Fruit fly (Drosophila melanogaster) whole organism, wandering third instar larva: ENCODE measurements around the gene Obp83a.

Source experiments
- Abd-B ChIP-seq: fragments of >200 bp; optimal IDR thresholded peaks from 2 replicates; lab custom pipeline; 2017; ENCODE audit warnings: missing biosample characterization, missing genetic modification characterization
- CG32264 ChIP-seq: fragments of 200-800 bp; sonication (Bioruptor generic); optimal IDR thresholded peaks from 2 replicates; lab custom pipeline; 2016; ENCODE audit warnings: missing biosample characterization, missing genetic modification characterization
- CG9705 ChIP-seq: fragments of 200-800 bp; sonication (Bioruptor generic); optimal IDR thresholded peaks from 2 replicates; lab custom pipeline; 2018; ENCODE audit warnings: missing biosample characterization, mild to moderate bottlenecking, missing genetic modification characterization
- CrebA ChIP-seq: fragments of 200-800 bp; sonication (Bioruptor generic); optimal IDR thresholded peaks from 2 replicates; lab custom pipeline; 2016; ENCODE audit warnings: missing biosample characterization, mild to moderate bottlenecking, missing genetic modification characterization, borderline replicate concordance
- Dfd ChIP-seq: fragments of >200 bp; optimal IDR thresholded peaks from 2 replicates; lab custom pipeline; 2017; ENCODE audit warnings: missing biosample characterization, missing genetic modification characterization
- Dif ChIP-seq: fragments of 200-275, 200-300 bp; sonication (Bioruptor generic); optimal IDR thresholded peaks from 2 replicates; lab custom pipeline; 2018; ENCODE audit warnings: missing biosample characterization, missing genetic modification characterization; ENCODE audit not compliant: partially characterized antibody
- HLH106 ChIP-seq: fragments of 200-800 bp; optimal IDR thresholded peaks from 3 replicates; lab custom pipeline; 2019; ENCODE audit warnings: missing biosample characterization, mild to moderate bottlenecking, missing genetic modification characterization, moderate library complexity
- Hnf4 ChIP-seq: fragments of 200-800 bp; sonication (Bioruptor generic); optimal IDR thresholded peaks from 2 replicates; lab custom pipeline; 2016; ENCODE audit warnings: missing biosample characterization, mild to moderate bottlenecking, missing genetic modification characterization
- Jra ChIP-seq: sonication (Bioruptor generic); optimal IDR thresholded peaks from 2 replicates; lab custom pipeline; 2016; ENCODE audit warnings: missing biosample characterization, missing genetic modification characterization
- Mio ChIP-seq: sonication (Bioruptor generic); optimal IDR thresholded peaks from 2 replicates; lab custom pipeline; 2016; ENCODE audit warnings: missing biosample characterization, missing genetic modification characterization
- Myc ChIP-seq: fragments of >200 bp; optimal IDR thresholded peaks from 2 replicates; lab custom pipeline; 2017
- N ChIP-seq: fragments of >200 bp; optimal IDR thresholded peaks from 2 replicates; lab custom pipeline; 2018; ENCODE audit warnings: missing biosample characterization, missing external identifiers, missing genetic modification characterization
- OdsH ChIP-seq: fragments of 200-800 bp; sonication (Bioruptor generic); optimal IDR thresholded peaks from 2 replicates; lab custom pipeline; 2016; ENCODE audit warnings: missing biosample characterization, mild to moderate bottlenecking, missing genetic modification characterization
- Rel ChIP-seq, 2 experiments: fragments of 200-800 bp; sonication (Bioruptor generic) in 1 of 2; optimal IDR thresholded peaks; 2 replicates in 1 of 2; 3 replicates in 1 of 2; lab custom pipeline; 2016 to 2019; ENCODE audit warnings: mild to moderate bottlenecking in 2 of 2, missing biosample characterization in 2 of 2, missing genetic modification characterization in 2 of 2, moderate library complexity in 1 of 2
- Sp1 ChIP-seq: fragments of 200-800 bp; sonication (Bioruptor generic); optimal IDR thresholded peaks from 3 replicates; lab custom pipeline; 2019; ENCODE audit warnings: missing biosample characterization, mild to moderate bottlenecking, missing genetic modification characterization, moderate library complexity
- Vsx2 ChIP-seq: fragments of 200-300, 225-300 bp; sonication (Bioruptor generic); optimal IDR thresholded peaks from 2 replicates; lab custom pipeline; 2018; ENCODE audit warnings: missing biosample characterization, missing genetic modification characterization; ENCODE audit not compliant: partially characterized antibody
- br ChIP-seq: fragments of 200-800 bp; sonication (Bioruptor generic); optimal IDR thresholded peaks from 2 replicates; lab custom pipeline; 2016; ENCODE audit warnings: missing biosample characterization, missing genetic modification characterization
- dl ChIP-seq, 2 experiments: fragments of 175-275, 200-275 bp in 1 of 2; fragments of 200-275 bp in 1 of 2; sonication (Bioruptor generic); optimal IDR thresholded peaks; lab custom pipeline; 2018; ENCODE audit warnings: mild to moderate bottlenecking in 2 of 2, missing biosample characterization in 2 of 2, missing genetic modification characterization in 2 of 2, moderate library complexity in 2 of 2; ENCODE audit not compliant: partially characterized antibody in 2 of 2, insufficient read depth in 1 of 2
- dmrt93B ChIP-seq: fragments of 200-800 bp; sonication (Bioruptor generic); optimal IDR thresholded peaks from 2 replicates; lab custom pipeline; 2018; ENCODE audit warnings: missing biosample characterization, mild to moderate bottlenecking, missing genetic modification characterization
- dsf ChIP-seq: sonication (Bioruptor generic); optimal IDR thresholded peaks from 2 replicates; lab custom pipeline; 2016; ENCODE audit warnings: missing biosample characterization, missing genetic modification characterization, borderline replicate concordance
- ey ChIP-seq: fragments of 200-800 bp; sonication (Bioruptor generic); optimal IDR thresholded peaks from 2 replicates; lab custom pipeline; 2016; ENCODE audit warnings: missing biosample characterization, missing genetic modification characterization
- foxo ChIP-seq, 2 experiments: fragments of 200-800 bp; sonication (Bioruptor generic); optimal IDR thresholded peaks; 2 replicates in 1 of 2; 3 replicates in 1 of 2; lab custom pipeline; 2016 to 2017; ENCODE audit warnings: missing biosample characterization in 2 of 2, missing genetic modification characterization in 2 of 2
- fru ChIP-seq: fragments of 200-800 bp; sonication (Bioruptor generic); optimal IDR thresholded peaks from 3 replicates; lab custom pipeline; 2016; ENCODE audit warnings: missing biosample characterization, mild to moderate bottlenecking, missing genetic modification characterization
- jim ChIP-seq: fragments of 175-275, 200-325 bp; sonication (Bioruptor generic); optimal IDR thresholded peaks from 2 replicates; lab custom pipeline; 2016; ENCODE audit warnings: missing biosample characterization, mild to moderate bottlenecking, missing genetic modification characterization
- pan ChIP-seq: fragments of >200 bp; optimal IDR thresholded peaks from 2 replicates; lab custom pipeline; 2017
- rgr ChIP-seq: fragments of 200-800 bp; sonication (Bioruptor generic); optimal IDR thresholded peaks from 3 replicates; lab custom pipeline; 2016; ENCODE audit warnings: missing biosample characterization, mild to moderate bottlenecking, missing genetic modification characterization
- sage ChIP-seq: fragments of 200-800 bp; sonication (Bioruptor generic); optimal IDR thresholded peaks from 2 replicates; lab custom pipeline; 2016; ENCODE audit warnings: missing biosample characterization, mild to moderate bottlenecking, missing genetic modification characterization
- sv ChIP-seq: fragments of 200-800 bp; sonication (Bioruptor generic); optimal IDR thresholded peaks from 3 replicates; lab custom pipeline; 2016; ENCODE audit warnings: missing biosample characterization, missing genetic modification characterization
- tai ChIP-seq: sonication (Bioruptor generic); optimal IDR thresholded peaks from 2 replicates; lab custom pipeline; 2016; ENCODE audit warnings: missing biosample characterization, missing genetic modification characterization
- woc ChIP-seq: sonication (Bioruptor generic); optimal IDR thresholded peaks from 2 replicates; lab custom pipeline; 2016; ENCODE audit warnings: missing biosample characterization, mild to moderate bottlenecking, missing genetic modification characterization

Obp83a gene

dm6 chr3R:5960887-5961286, 14.2 kb downstream of the Obp83a start, which contains the start of gene CG11373:
CG11373 (minus strand) TSS chr3R:5960987.
- TF ChIP-seq foxo (GFP tag; optimal IDR thresholded peaks at IDR 0.05; lab: Kevin White, UChicago) = no peak

- no peak for TF ChIP-seq fru (GFP tag; lab: Kevin White, UChicago)
- TF ChIP-seq Hnf4 = no peak
- no peak for TF ChIP-seq OdsH
- TF ChIP-seq pan (lab: Kevin White, UChicago) = no peak
- TF ChIP-seq foxo (GFP tag; optimal IDR thresholded peaks at IDR 0.05; lab: Kevin White, UChicago) = no peak
- TF ChIP-seq Myc (lab: Kevin White, UChicago) = no peak
- no peak for TF ChIP-seq CrebA (GFP tag; lab: Kevin White, UChicago)
- TF ChIP-seq rgr = no peak
- TF ChIP-seq Abd-B (GFP tag; lab: Kevin White, UChicago) = no peak
- TF ChIP-seq ey = no peak
- no peak for TF ChIP-seq Rel (GFP tag; optimal IDR thresholded peaks at IDR 0.05; lab: Kevin White, UChicago)
- no peak for TF ChIP-seq Rel (tag; optimal IDR thresholded peaks at IDR 0.05; lab: Kevin White, UChicago)
- no peak for TF ChIP-seq Vsx2 (GFP tag; lab: Kevin White, UChicago)
These were observed 15.7 kb downstream of the Obp83a start, which contains the start of gene side-III for dm6 chr3R:5959382-5959781. side-III (minus strand) TSS chr3R:5959555.

dm6 chr3R:5937715-5938114, 37.3 kb downstream of the Obp83a start:
- TF ChIP-seq Dif (GFP tag; lab: Kevin White, UChicago) = no peak
- no peak for TF ChIP-seq sage
- TF ChIP-seq jim (GFP tag; lab: Kevin White, UChicago) = no peak
- TF ChIP-seq N = no peak
- TF ChIP-seq CG32264 (GFP tag; lab: Kevin White, UChicago) = no peak
- TF ChIP-seq rgr = no peak
- no peak for TF ChIP-seq Dfd (GFP tag; lab: Kevin White, UChicago)
- TF ChIP-seq dmrt93B (GFP tag; lab: Kevin White, UChicago) = no peak
- TF ChIP-seq pan (lab: Kevin White, UChicago) = no peak
- no peak for TF ChIP-seq foxo (GFP tag; optimal IDR thresholded peaks at IDR 0.05; lab: Kevin White, UChicago)
- TF ChIP-seq CrebA (GFP tag; lab: Kevin White, UChicago) = no peak
- no peak for TF ChIP-seq sv (GFP tag; lab: Kevin White, UChicago)

dm6 chr3R:5927841-5928240, 47.2 kb downstream of the Obp83a start:
- TF ChIP-seq Mio (GFP tag; lab: Kevin White, UChicago) (no peak), ey (no peak), br (GFP tag; lab: Kevin White, UChicago) (no peak), dl (GFP tag; optimal IDR thresholded peaks at IDR 0.05; lab: Kevin White, UChicago; ENCODE audit: insufficient read depth in 1 of 2, partially characterized antibody in 2 of 2) (no peak), dmrt93B (GFP tag; lab: Kevin White, UChicago) (no peak), Sp1 (GFP tag; lab: Kevin White, UChicago) (no peak), CG32264 (GFP tag; lab: Kevin White, UChicago) (no peak), N (no peak), woc (GFP tag; lab: Kevin White, UChicago) (no peak)

- no peak for TF ChIP-seq Myc (lab: Kevin White, UChicago)
- no peak for TF ChIP-seq ey
- no peak for TF ChIP-seq Vsx2 (GFP tag; lab: Kevin White, UChicago)
- no peak for TF ChIP-seq Abd-B (GFP tag; lab: Kevin White, UChicago)
- no peak for TF ChIP-seq tai
- TF ChIP-seq Mio (GFP tag; lab: Kevin White, UChicago) = no peak
- no peak for TF ChIP-seq dsf (GFP tag; lab: Kevin White, UChicago)
- TF ChIP-seq HLH106 = no peak
- no peak for TF ChIP-seq Hnf4
- no peak for TF ChIP-seq rgr
- no peak for TF ChIP-seq br (GFP tag; lab: Kevin White, UChicago)
- TF ChIP-seq Rel (GFP tag; optimal IDR thresholded peaks at IDR 0.05; lab: Kevin White, UChicago) = no peak
- no peak for TF ChIP-seq Rel (tag; optimal IDR thresholded peaks at IDR 0.05; lab: Kevin White, UChicago)
- no peak for TF ChIP-seq CrebA (GFP tag; lab: Kevin White, UChicago)
- no peak for TF ChIP-seq woc (GFP tag; lab: Kevin White, UChicago)
- TF ChIP-seq Dif (GFP tag; lab: Kevin White, UChicago) = no peak
- no peak for TF ChIP-seq dmrt93B (GFP tag; lab: Kevin White, UChicago)
- no peak for TF ChIP-seq Jra (GFP tag; lab: Kevin White, UChicago)
- TF ChIP-seq CG9705 (GFP tag; lab: Kevin White, UChicago) = no peak
These were observed 50.4 kb downstream of the Obp83a start for dm6 chr3R:5924667-5925066.
